Worm (Caenorhabditis elegans) whole organism, L1 larva: ENCODE results near the gene C16C10.2.

Experiments used
- C04F5.9 ChIP-seq: sonication (generic microtip); optimal IDR thresholded peaks from 2 replicates; lab custom pipeline; 2016; ENCODE audit warnings: missing genetic modification characterization, missing compliant biosample characterization
- C16A3.4 ChIP-seq: fragments of 150-350 bp; optimal IDR thresholded peaks from 2 replicates; lab custom pipeline; 2014; ENCODE audit warnings: missing biosample characterization, missing genetic modification characterization
- F16B12.6 ChIP-seq: fragments of 150-350 bp; optimal IDR thresholded peaks from 2 replicates; lab custom pipeline; 2014; ENCODE audit warnings: missing biosample characterization, missing genetic modification characterization
- alr-1 ChIP-seq: fragments of 200-800 bp; sonication (Bioruptor generic); optimal IDR thresholded peaks from 2 replicates; lab custom pipeline; 2018; ENCODE audit warnings: borderline replicate concordance, mild to moderate bottlenecking, missing genetic modification characterization, missing compliant biosample characterization
- aly-2 ChIP-seq: fragments of 150-350 bp; optimal IDR thresholded peaks from 2 replicates; lab custom pipeline; 2014; ENCODE audit warnings: missing biosample characterization, missing genetic modification characterization
- blmp-1 ChIP-seq: fragments of 150-350 bp; optimal IDR thresholded peaks from 2 replicates; lab custom pipeline; 2014; ENCODE audit warnings: missing biosample characterization, missing genetic modification characterization
- ceh-63 ChIP-seq: fragments of 200-800 bp; sonication (Bioruptor generic); optimal IDR thresholded peaks from 2 replicates; lab custom pipeline; 2018; ENCODE audit warnings: mild to moderate bottlenecking, missing genetic modification characterization, missing compliant biosample characterization
- ceh-8 ChIP-seq: fragments of 200-800 bp; sonication (Bioruptor generic); optimal IDR thresholded peaks from 2 replicates; lab custom pipeline; 2018; ENCODE audit warnings: mild to moderate bottlenecking, missing genetic modification characterization, moderate library complexity, missing compliant biosample characterization
- ceh-82 ChIP-seq, 3 experiments: fragments of 150-350 bp in 1 of 3; sonication (generic microtip) in 2 of 3; optimal IDR thresholded peaks; 2 replicates each; lab custom pipeline; 2014 to 2017; ENCODE audit warnings: missing biosample characterization in 3 of 3, missing genetic modification characterization in 3 of 3
- ceh-88 ChIP-seq: fragments of 200-800 bp; sonication (Bioruptor generic); IDR thresholded peaks from 2 replicates; pipeline ENCODE4 v1.3.6; 2022; ENCODE audit warnings: missing genetic modification characterization, missing compliant biosample characterization
- ces-1 ChIP-seq: fragments of 150-350 bp; optimal IDR thresholded peaks from 2 replicates; lab custom pipeline; 2014; ENCODE audit warnings: missing biosample characterization, missing genetic modification reagents, missing genetic modification characterization
- dpl-1 ChIP-seq, 3 experiments: fragments of 150-350 bp in 2 of 3; sonication (generic microtip) in 1 of 3; optimal IDR thresholded peaks; 2 replicates each; lab custom pipeline; 2014 to 2017; ENCODE audit warnings: missing biosample characterization in 3 of 3, missing genetic modification characterization in 3 of 3, missing genetic modification reagents in 3 of 3
- dsc-1 ChIP-seq: sonication (generic microtip); optimal IDR thresholded peaks from 2 replicates; lab custom pipeline; 2016; ENCODE audit warnings: mild to moderate bottlenecking, missing genetic modification characterization, missing compliant biosample characterization
- egl-13 ChIP-seq: sonication (generic microtip); optimal IDR thresholded peaks from 2 replicates; lab custom pipeline; 2016; ENCODE audit warnings: missing genotype, missing genetic modification reagents, missing genetic modification characterization, missing compliant biosample characterization
- elt-2 ChIP-seq: sonication (generic microtip); optimal IDR thresholded peaks from 2 replicates; lab custom pipeline; 2016; ENCODE audit warnings: missing genetic modification characterization, mild to moderate bottlenecking, inconsistent platforms, missing compliant biosample characterization, missing genetic modification reagents
- ets-5 ChIP-seq: fragments of 200-800 bp; sonication (Bioruptor generic); IDR thresholded peaks from 2 replicates; pipeline ENCODE4 v1.3.6; 2022; ENCODE audit warnings: missing genetic modification characterization, missing compliant biosample characterization
- fkh-10 ChIP-seq: sonication (generic microtip); optimal IDR thresholded peaks from 2 replicates; lab custom pipeline; 2017; ENCODE audit warnings: missing biosample characterization, missing genetic modification reagents, missing genetic modification characterization
- fkh-4 ChIP-seq: sonication (generic microtip); optimal IDR thresholded peaks from 2 replicates; lab custom pipeline; 2016; ENCODE audit warnings: missing compliant biosample characterization, missing genetic modification characterization, borderline replicate concordance
- fkh-8 ChIP-seq: sonication (generic microtip); optimal IDR thresholded peaks from 2 replicates; lab custom pipeline; 2016; ENCODE audit warnings: mild to moderate bottlenecking, missing genetic modification characterization, missing compliant biosample characterization
- fos-1 ChIP-seq: fragments of 150-350 bp; optimal IDR thresholded peaks from 2 replicates; lab custom pipeline; 2014; ENCODE audit warnings: missing biosample characterization, missing genetic modification characterization
- hlh-4 ChIP-seq: sonication (generic microtip); optimal IDR thresholded peaks from 2 replicates; lab custom pipeline; 2016; ENCODE audit warnings: mild to moderate bottlenecking, missing genetic modification characterization, missing compliant biosample characterization
- hpl-2 ChIP-seq: fragments of 150-350 bp; optimal IDR thresholded peaks from 2 replicates; lab custom pipeline; 2014; ENCODE audit warnings: missing biosample characterization, missing genetic modification reagents, missing genetic modification characterization
- irx-1 ChIP-seq: sonication (generic microtip); optimal IDR thresholded peaks from 2 replicates; lab custom pipeline; 2016; ENCODE audit warnings: missing genetic modification characterization, missing compliant biosample characterization
- lsy-2 ChIP-seq, 2 experiments: fragments of 150-350 bp; optimal IDR thresholded peaks; 2 replicates each; lab custom pipeline; 2014; ENCODE audit warnings: missing biosample characterization in 2 of 2, missing genetic modification characterization in 2 of 2
- mab-9 ChIP-seq: fragments of 200-800 bp; sonication (Bioruptor generic); IDR thresholded peaks from 2 replicates; pipeline ENCODE4 v1.3.6; 2022; ENCODE audit warnings: missing genetic modification reagents, missing genetic modification characterization, missing compliant biosample characterization
- nhr-237 ChIP-seq: fragments of 150-350 bp; optimal IDR thresholded peaks from 2 replicates; lab custom pipeline; 2014; ENCODE audit warnings: missing biosample characterization, missing genetic modification characterization
- nhr-28 ChIP-seq: fragments of 150-350 bp; optimal IDR thresholded peaks from 2 replicates; lab custom pipeline; 2014; ENCODE audit warnings: missing biosample characterization, missing genetic modification characterization
- nhr-71 ChIP-seq: sonication (generic microtip); optimal IDR thresholded peaks from 2 replicates; lab custom pipeline; 2016; ENCODE audit warnings: mild to moderate bottlenecking, missing genetic modification characterization, moderate library complexity, missing compliant biosample characterization
- nhr-77 ChIP-seq: fragments of 150-350 bp; optimal IDR thresholded peaks from 2 replicates; lab custom pipeline; 2014; ENCODE audit warnings: missing biosample characterization, missing genetic modification characterization
- nhr-85 ChIP-seq: sonication (generic microtip); peaks from one replicate; lab custom pipeline; 2016; ENCODE audit warnings: missing genetic modification characterization, inconsistent platforms, missing compliant biosample characterization
- nhr-90 ChIP-seq: sonication (generic microtip); optimal IDR thresholded peaks from 2 replicates; lab custom pipeline; 2016; ENCODE audit warnings: mild to moderate bottlenecking, missing genetic modification characterization, missing compliant biosample characterization; ENCODE audit not compliant: poor library complexity
- pag-3 ChIP-seq: sonication (generic microtip); optimal IDR thresholded peaks from 2 replicates; lab custom pipeline; 2017; ENCODE audit warnings: missing genetic modification characterization, mild to moderate bottlenecking, missing compliant biosample characterization, antibody characterized with exemption, borderline replicate concordance; ENCODE audit not compliant: insufficient read depth
- pax-3 ChIP-seq: fragments of 200-800 bp; sonication (Bioruptor generic); optimal IDR thresholded peaks from 2 replicates; lab custom pipeline; 2018; ENCODE audit warnings: mild to moderate bottlenecking, missing genetic modification characterization, moderate library complexity, missing compliant biosample characterization
- pqm-1 ChIP-seq: sonication (generic microtip); optimal IDR thresholded peaks from 3 replicates; lab custom pipeline; 2017; ENCODE audit warnings: missing biosample characterization, missing genetic modification characterization
- rnt-1 ChIP-seq: sonication (generic microtip); optimal IDR thresholded peaks from 2 replicates; lab custom pipeline; 2016; ENCODE audit warnings: mild to moderate bottlenecking, missing genetic modification characterization, moderate library complexity, missing compliant biosample characterization
- snpc-4 ChIP-seq: fragments of 150-350 bp; optimal IDR thresholded peaks from 2 replicates; lab custom pipeline; 2014; ENCODE audit warnings: missing biosample characterization, missing genetic modification characterization
- snu-23 ChIP-seq: sonication (generic microtip); optimal IDR thresholded peaks from 2 replicates; lab custom pipeline; 2016; ENCODE audit warnings: missing genetic modification characterization, missing compliant biosample characterization
- sup-37 ChIP-seq: fragments of 200-800 bp; sonication (Bioruptor generic); optimal IDR thresholded peaks from 2 replicates; lab custom pipeline; 2018; ENCODE audit warnings: mild to moderate bottlenecking, missing genetic modification characterization, missing compliant biosample characterization
- tbx-2 ChIP-seq: sonication (generic microtip); optimal IDR thresholded peaks from 2 replicates; lab custom pipeline; 2016; ENCODE audit warnings: missing genetic modification characterization, missing compliant biosample characterization
- tlp-1 ChIP-seq: fragments of 150-350 bp; optimal IDR thresholded peaks from 2 replicates; lab custom pipeline; 2014; ENCODE audit warnings: missing biosample characterization, missing genetic modification characterization
- unc-130 ChIP-seq: fragments of 150-350 bp; optimal IDR thresholded peaks from 2 replicates; lab custom pipeline; 2017; ENCODE audit warnings: missing biosample characterization, missing genetic modification characterization, inconsistent platforms
- unc-30 ChIP-seq: sonication (generic microtip); optimal IDR thresholded peaks from 2 replicates; lab custom pipeline; 2017; ENCODE audit warnings: missing biosample characterization, missing genetic modification characterization
- unc-62 ChIP-seq: fragments of 150-350 bp; optimal IDR thresholded peaks from 2 replicates; lab custom pipeline; 2014; ENCODE audit warnings: missing biosample characterization, missing genetic modification reagents, missing genetic modification characterization
- vab-15 ChIP-seq: sonication (generic microtip); optimal IDR thresholded peaks from 2 replicates; lab custom pipeline; 2017; ENCODE audit warnings: missing genotype, mild to moderate bottlenecking, missing genetic modification characterization, missing compliant biosample characterization
- ztf-4 ChIP-seq: fragments of 150-350 bp; optimal IDR thresholded peaks from 2 replicates; lab custom pipeline; 2014; ENCODE audit warnings: missing biosample characterization, missing genetic modification characterization

C16C10.2 gene

ce11 chrIII:4195306-4196008 is 17.0 kb upstream of the C16C10.2 start (continued):
- TF ChIP-seq nhr-71 (tag; lab: Kevin White, UChicago) = peak; percentile 83
- TF ChIP-seq irx-1 (tag; lab: Kevin White, UChicago) = peak; percentile 35
- no peak for TF ChIP-seq snpc-4 (tag; lab: Kevin White, UChicago)
- peak; percentile 43 for TF ChIP-seq C16A3.4 (tag; lab: Kevin White, UChicago)
- peak; percentile 72 for TF ChIP-seq ztf-4
- peak; percentile 44 for TF ChIP-seq ceh-8 (GFP tag; lab: Kevin White, UChicago)

ce11 chrIII:4194349-4195110 is 16.1 kb upstream of the C16C10.2 start:
- TF ChIP-seq nhr-85 (tag; lab: Kevin White, UChicago) (peak; percentile 72), F16B12.6 (no peak), rnt-1 (tag; lab: Kevin White, UChicago) (peak; percentile 14), mab-9 (GFP tag; lab: Robert Waterston, UW) (0 out of 2 replicates have a peak, but pooled peaks have one; percentile 1), ztf-4 (peak; percentile 34)

- no peak for TF ChIP-seq ceh-88 (GFP tag; lab: Robert Waterston, UW)
- no peak for TF ChIP-seq unc-30
- TF ChIP-seq pax-3 = peak; percentile 85
- TF ChIP-seq irx-1 (tag; lab: Kevin White, UChicago) = peak; percentile 45
- no peak for TF ChIP-seq ceh-63 (GFP tag; lab: Kevin White, UChicago)
- peak; percentile 85 for TF ChIP-seq nhr-237 (tag; lab: Kevin White, UChicago)
- no peak for TF ChIP-seq hlh-4 (tag; lab: Kevin White, UChicago)
- TF ChIP-seq nhr-90 (tag; lab: Kevin White, UChicago) = peak; percentile 80
- TF ChIP-seq lsy-2 (tag; optimal IDR thresholded peaks at IDR 0.05; lab: Kevin White, UChicago) = peak; percentile 80 to 93
- TF ChIP-seq nhr-71 (tag; lab: Kevin White, UChicago) = peak; percentile 95
- TF ChIP-seq alr-1 (tag; lab: Kevin White, UChicago) = no peak
- TF ChIP-seq fkh-8 = peak; percentile 97
- peak; percentile 13 for TF ChIP-seq vab-15 (tag; lab: Kevin White, UChicago)
- peak; percentile 86 to 94 (median 88) for TF ChIP-seq ceh-82 (tag; optimal IDR thresholded peaks at IDR 0.05; lab: Kevin White, UChicago)
- TF ChIP-seq pag-3 (tag; lab: Kevin White, UChicago) = no peak
- TF ChIP-seq mab-9 (GFP tag; lab: Robert Waterston, UW) = no peak
- peak; percentile 49 for TF ChIP-seq sup-37 (GFP tag; lab: Kevin White, UChicago)
- TF ChIP-seq pqm-1 (tag; lab: Kevin White, UChicago) = peak; percentile 79
- TF ChIP-seq fos-1 (tag; lab: Kevin White, UChicago) = peak; percentile 94
- peak; percentile 45 for TF ChIP-seq aly-2 (tag; lab: Kevin White, UChicago)
- peak; percentile 93 for TF ChIP-seq snu-23
- TF ChIP-seq tlp-1 (tag; lab: Kevin White, UChicago) = no peak
- peak; percentile 89 for TF ChIP-seq elt-2 (tag; lab: Kevin White, UChicago)
- peak; percentile 79 for TF ChIP-seq C16A3.4 (tag; lab: Kevin White, UChicago)
- peak; percentile 64 to 73 (median 67) for TF ChIP-seq dpl-1 (GFP tag; optimal IDR thresholded peaks at IDR 0.05; lab: Kevin White, UChicago)
- no peak for TF ChIP-seq nhr-28 (tag; lab: Kevin White, UChicago)
- TF ChIP-seq ets-5 (GFP tag; lab: Robert Waterston, UW) = no peak
- TF ChIP-seq nhr-77 = peak; percentile 84
- TF ChIP-seq ces-1 (GFP tag; lab: Kevin White, UChicago) = no peak
- no peak for TF ChIP-seq C04F5.9 (tag; lab: Kevin White, UChicago)
- no peak for TF ChIP-seq fkh-4
- TF ChIP-seq dsc-1 = peak; percentile 54
- TF ChIP-seq tbx-2 (tag; lab: Kevin White, UChicago) = peak; percentile 86
- peak; percentile 90 for TF ChIP-seq fkh-10 (GFP tag; lab: Kevin White, UChicago)
- TF ChIP-seq snpc-4 (tag; lab: Kevin White, UChicago) = peak; percentile 69
- TF ChIP-seq hpl-2 (GFP tag; lab: Kevin White, UChicago) = peak; percentile 88
- TF ChIP-seq unc-130 (tag; lab: Kevin White, UChicago) = no peak
- peak; percentile 4 for TF ChIP-seq unc-62
- peak; percentile 68 for TF ChIP-seq egl-13 (tag; lab: Kevin White, UChicago)
- peak; percentile 82 for TF ChIP-seq blmp-1 (tag; lab: Kevin White, UChicago)
Observed at ce11 chrIII:4193659-4194103, 15.2 kb upstream of the C16C10.2 start, which contains the start of gene xbp-1. Gene xbp-1 (plus strand): TSS chrIII:4193809.
